Fruit fly (Drosophila melanogaster) Kc167 (cell line): Measurements from ENCODE around the gene CG42784.

ENCODE experiments used
- Myc ChIP-seq: fragments of >200 bp; optimal IDR thresholded peaks from 2 replicates; lab custom pipeline; 2017; ENCODE audit warnings: missing external identifiers
- Sin3A ChIP-seq: fragments of >200 bp; optimal IDR thresholded peaks from 2 replicates; lab custom pipeline; 2018; ENCODE audit warnings: missing external identifiers
- h ChIP-seq: fragments of >200 bp; optimal IDR thresholded peaks from 3 replicates; lab custom pipeline; 2018; ENCODE audit warnings: missing external identifiers
- insv ChIP-seq: fragments of >200 bp; optimal IDR thresholded peaks from 3 replicates; lab custom pipeline; 2018; ENCODE audit warnings: missing external identifiers
- psq ChIP-seq: fragments of >200 bp; optimal IDR thresholded peaks from 2 replicates; lab custom pipeline; 2017; ENCODE audit warnings: missing external identifiers
- ttk ChIP-seq: sonication (Bioruptor generic); optimal IDR thresholded peaks from 2 replicates; lab custom pipeline; 2017; ENCODE audit warnings: missing external identifiers

The CG42784 gene

DNA sequence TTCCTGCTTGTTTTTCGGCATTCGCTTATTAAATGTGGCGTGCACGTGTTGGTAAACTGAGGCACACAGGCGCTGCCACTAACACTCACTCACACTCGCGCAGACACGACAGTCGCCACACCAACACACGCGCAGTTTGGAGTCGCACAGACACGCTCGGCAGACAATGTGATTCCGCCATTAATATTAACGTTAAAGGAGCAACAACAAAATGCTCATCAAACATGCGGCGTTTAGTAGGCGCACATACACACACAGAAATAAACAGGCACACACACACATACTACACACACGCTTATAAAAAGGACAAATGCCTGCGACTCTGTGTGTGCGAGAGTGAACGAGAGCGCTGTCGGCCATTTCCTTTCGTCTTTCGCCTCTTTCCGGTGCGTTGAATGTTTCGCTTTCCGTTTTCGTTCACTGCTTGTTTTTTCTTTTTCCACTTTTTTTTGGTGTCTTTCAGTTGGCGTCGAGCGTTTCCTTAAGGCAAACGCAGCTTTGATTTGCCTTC lies 41.9 kb downstream of the CG42784 start, which contains the start of gene CG42809:
Gene CG42809, plus strand, starts transcription at position 461 of the 511 bp plus-strand sequence.
- TF ChIP-seq Myc (lab: Kevin White, UChicago) (no peak), ttk (lab: Kevin White, UChicago) (no peak), insv (no peak), h (no peak), psq (lab: Kevin White, UChicago) (no peak), Sin3A (lab: Kevin White, UChicago) (no peak)

DNA sequence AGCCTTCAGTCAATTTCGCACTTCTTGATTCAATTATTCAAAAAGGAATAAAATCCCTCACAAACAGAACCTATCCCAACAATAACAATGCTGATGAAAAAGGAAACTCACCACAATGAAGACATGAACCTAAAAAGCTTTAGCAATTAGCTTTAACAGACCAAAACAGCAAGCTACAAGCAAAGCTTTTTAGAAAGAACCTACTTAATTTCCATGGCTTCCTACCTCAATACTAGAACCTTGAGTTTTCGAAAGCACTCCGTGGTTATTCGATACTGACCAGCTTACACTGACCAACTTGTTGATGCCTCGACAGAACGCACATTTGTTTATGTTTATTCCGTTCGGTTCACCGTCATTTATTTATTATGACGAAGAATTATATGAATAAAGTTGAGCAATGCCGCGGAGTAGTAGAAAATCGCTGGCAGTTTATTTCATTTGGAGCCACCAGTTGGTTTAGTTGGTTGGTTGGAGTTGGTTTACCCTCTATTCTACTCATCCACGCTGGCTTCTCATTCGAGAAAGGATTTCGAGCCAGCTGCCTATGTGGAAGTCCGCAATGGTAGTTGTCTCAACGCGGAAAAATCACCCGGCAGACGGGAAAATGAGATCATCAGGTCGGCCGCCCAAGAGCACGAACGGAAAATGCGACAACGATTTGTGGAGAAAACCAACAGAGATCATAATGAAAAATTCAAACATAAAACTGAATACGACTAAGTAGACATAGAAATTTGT lies 43.9 kb downstream of the CG42784 start, which contains the start of gene CG42810:
Gene CG42810, plus strand, starts transcription at position 691 of the 741 bp plus-strand sequence.
- TF ChIP-seq h (no peak), ttk (lab: Kevin White, UChicago) (no peak), Myc (lab: Kevin White, UChicago) (no peak), insv (no peak), psq (lab: Kevin White, UChicago) (no peak), Sin3A (lab: Kevin White, UChicago) (no peak)

DNA sequence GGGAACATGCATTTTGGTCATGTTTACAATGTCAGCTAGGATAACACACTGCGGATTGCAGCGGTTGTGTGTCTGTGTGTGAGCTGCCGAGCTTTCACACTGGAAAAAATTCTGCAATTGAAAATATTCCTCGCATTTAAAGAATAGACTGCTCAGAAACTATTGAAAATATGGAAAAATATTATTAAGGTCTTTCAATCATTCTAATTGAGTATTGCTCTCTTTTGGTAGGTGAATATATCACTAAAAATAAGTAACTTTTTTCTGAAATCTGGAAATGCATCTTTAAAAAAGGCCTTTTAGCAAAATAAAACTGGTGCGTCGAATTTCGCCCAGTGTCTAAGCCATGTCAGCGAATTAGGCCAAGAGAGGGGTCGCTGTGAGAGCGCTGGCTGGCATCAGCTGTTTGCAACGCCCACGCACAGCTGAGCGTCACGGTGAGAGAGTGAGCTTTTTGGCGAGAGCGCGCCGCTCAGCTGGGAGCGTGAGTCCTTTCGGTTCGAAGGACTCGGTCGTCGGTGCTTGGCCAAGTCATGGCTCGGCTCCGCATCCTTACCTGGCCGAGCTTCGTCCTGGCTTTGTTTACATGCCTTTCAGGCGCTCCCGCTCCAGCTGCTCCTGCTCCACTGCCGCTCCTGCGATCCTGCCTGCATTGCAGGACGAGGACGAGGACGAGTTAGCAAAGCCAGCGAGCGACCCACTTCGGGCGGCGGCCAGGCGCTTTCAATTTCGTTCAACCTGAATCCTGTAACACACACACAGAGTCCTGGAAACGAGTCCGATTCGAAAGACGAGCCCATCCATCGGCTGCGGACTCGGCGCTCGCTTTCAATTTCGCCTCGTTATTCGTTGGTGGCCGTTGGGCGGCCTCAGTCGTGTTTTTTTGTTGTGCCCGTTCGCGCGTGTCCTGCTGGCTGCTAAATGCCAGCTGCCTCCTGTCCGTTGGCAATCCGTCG lies 46.0 kb downstream of the CG42784 start, which contains the start of gene CG46308:
Gene CG46308, plus strand, starts transcription at position 864 of the 956 bp plus-strand sequence.
- no peak for TF ChIP-seq ttk (lab: Kevin White, UChicago)
- TF ChIP-seq h, result no peak
- no peak for TF ChIP-seq insv
- no peak for TF ChIP-seq Sin3A (lab: Kevin White, UChicago)
- no peak for TF ChIP-seq Myc (lab: Kevin White, UChicago)
- no peak for TF ChIP-seq psq (lab: Kevin White, UChicago)

DNA sequence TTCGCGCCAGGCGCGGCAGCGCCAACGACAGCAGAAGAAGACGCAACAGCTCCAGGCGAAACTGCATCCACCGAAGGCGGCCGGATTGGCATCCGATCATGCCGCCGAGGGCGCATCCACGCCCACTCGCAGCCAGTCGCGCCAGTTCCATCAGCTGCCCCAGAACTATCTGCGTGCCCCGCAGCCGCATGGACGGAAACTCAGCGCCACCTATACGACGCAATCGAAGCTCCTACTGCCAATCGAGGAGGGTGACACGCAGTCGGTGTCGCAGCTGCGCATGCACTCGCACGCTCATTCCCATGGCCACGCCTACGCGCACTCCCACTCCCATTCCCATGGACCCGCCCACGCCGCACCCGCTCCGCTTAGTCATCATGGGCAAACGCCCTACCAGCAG lies 60.0 kb downstream of the CG42784 start:
- TF ChIP-seq Myc (lab: Kevin White, UChicago) (no peak), Sin3A (lab: Kevin White, UChicago) (no peak), ttk (lab: Kevin White, UChicago) (no peak), psq (lab: Kevin White, UChicago) (no peak), h (no peak), insv (no peak)

DNA sequence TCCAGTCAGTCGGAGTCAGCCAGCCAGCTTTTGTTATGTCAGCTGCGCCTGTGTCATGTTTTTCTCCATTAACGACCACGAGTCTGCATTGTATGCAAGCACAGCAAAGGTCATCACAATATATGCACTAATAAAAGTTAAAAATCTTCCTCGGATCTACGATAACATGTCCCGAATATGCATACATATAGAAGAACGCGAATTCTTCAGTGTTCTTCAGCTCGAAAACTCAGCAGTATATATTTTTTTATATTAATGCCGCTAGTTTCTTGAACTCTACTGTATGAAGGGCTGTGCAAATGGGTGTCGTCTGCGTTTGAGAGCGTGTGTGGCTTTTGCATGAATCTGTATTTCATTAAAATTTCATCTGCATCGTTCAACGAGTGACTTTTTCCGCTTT lies 67.0 kb downstream of the CG42784 start:
- no peak for TF ChIP-seq Myc (lab: Kevin White, UChicago)
- no peak for TF ChIP-seq psq (lab: Kevin White, UChicago)
- no peak for TF ChIP-seq h
- no peak for TF ChIP-seq ttk (lab: Kevin White, UChicago)
- no peak for TF ChIP-seq insv
- TF ChIP-seq Sin3A (lab: Kevin White, UChicago), result no peak

DNA sequence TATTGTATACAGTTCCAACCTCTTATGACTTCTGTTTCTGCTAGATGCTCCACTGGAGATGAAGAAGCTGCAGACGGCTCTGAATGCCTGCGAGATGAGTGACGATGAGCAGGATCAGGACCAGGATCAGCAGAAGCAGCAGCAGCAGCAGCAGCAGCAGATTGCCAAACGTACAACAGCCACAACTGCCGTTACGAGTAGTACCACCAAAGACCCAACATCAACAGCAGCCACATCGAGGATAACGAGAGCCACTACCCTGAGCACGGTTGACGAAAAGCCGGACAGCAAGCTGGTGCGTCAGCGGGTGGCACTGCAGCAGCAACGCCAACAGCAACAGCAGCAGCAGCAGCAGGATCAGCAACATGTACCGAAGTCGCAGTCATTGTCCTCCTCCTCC lies 82.7 kb downstream of the CG42784 start:
- TF ChIP-seq psq (lab: Kevin White, UChicago) (no peak), Myc (lab: Kevin White, UChicago) (no peak), h (no peak), ttk (lab: Kevin White, UChicago) (no peak), insv (no peak), Sin3A (lab: Kevin White, UChicago) (no peak)

DNA sequence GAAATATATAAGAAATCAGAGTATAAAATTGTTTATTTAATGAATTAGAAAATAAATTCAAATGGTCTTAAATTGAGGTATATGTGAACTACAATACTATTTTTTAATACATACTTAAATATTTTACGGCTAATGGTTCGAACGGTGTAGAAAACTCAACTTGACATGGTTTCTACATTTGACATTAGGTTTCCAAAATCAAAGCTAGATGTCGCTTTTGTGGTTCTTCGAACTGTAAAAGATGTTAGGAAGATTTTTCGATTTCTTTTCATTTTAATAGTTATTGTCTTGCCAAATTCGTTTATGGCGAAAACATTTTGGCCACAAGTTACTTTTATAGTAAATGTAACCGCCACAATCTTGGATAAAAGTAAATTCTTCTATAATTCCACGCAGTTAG lies 85.2 kb downstream of the CG42784 start:
- TF ChIP-seq insv, result no peak
- no peak for TF ChIP-seq h
- TF ChIP-seq ttk (lab: Kevin White, UChicago), result no peak
- TF ChIP-seq psq (lab: Kevin White, UChicago), result no peak
- no peak for TF ChIP-seq Sin3A (lab: Kevin White, UChicago)
- no peak for TF ChIP-seq Myc (lab: Kevin White, UChicago)

DNA sequence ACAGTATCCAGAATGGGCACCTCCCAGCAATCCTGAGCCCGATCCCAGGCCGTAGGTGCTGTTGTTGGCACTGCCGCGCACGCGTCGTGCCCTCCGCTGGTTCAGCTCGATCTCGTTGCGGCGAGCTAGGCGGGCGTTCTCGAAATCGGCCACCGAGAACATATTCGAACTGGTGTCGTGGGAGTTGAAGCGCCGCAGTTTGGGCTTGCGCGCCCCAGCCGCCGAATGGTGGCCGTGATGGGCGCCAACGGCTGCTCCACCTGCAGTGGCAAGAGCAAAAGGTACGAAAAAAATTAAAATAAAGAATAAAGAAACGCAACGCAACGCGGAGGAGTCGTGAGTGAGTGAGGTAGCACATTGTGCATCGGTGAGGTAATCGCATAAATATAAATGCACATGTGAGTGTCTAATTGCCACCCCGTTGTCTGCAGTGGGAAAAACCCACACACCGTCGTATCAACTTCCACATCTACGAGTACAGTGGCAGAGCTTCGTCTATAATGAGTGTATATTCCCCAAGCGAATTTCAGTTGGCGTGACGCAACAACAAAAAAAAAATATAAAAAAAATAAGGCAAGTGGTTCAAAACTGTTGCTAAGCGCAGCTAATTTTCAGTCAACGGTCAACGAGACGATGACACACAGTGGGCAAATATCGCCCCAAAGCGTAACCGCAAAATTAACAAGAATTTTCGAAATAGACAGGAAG lies 94.5 kb downstream of the CG42784 start:
- TF ChIP-seq Sin3A (lab: Kevin White, UChicago) (no peak), psq (lab: Kevin White, UChicago) (no peak), insv (no peak), Myc (lab: Kevin White, UChicago) (no peak), h (no peak), ttk (lab: Kevin White, UChicago) (no peak)

DNA sequence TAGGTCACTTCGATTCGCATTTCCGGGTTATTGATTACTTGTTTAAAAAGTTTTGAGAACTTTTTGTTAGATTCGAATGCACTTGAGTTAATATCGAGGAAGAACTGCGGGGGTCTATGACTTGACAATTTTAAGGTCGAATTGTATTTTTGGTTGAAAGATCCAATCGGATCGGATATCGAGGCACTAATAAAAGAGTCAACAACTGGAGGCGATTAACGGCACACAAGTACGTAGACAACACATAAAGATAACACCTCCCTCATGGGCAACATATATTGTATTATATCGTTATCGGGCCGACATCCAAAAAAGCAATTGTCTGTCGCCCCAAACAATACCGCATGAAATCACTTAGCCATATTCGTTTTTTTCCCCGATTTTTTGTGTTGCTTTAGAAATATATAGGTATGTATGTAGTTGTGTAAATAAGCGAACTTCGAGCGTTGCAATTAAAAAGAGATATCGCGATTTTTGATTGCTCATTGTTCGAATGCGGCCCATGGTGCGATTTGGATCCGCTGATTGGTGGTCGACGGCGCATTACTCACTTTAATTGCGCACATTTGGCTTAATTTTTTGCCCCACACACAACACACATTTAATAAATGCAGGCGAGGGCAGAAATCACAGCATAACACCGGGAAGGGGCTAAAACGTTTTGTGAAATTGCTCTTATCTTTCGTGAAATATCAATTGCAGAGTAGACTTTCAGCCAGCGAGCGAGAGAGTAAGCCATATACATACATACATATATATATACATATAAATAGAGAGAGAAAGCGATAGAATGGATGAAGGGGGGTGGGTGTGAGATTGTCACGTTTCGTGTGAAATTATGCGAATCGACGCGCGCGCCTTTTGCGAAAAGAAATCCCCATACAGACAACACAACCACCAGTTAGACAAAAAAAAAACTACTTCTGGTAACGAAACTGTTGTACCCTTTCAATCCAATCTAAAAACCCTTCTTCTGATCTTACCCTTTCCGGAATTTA lies 95.9 kb downstream of the CG42784 start:
- no peak for TF ChIP-seq Sin3A (lab: Kevin White, UChicago)
- TF ChIP-seq psq (lab: Kevin White, UChicago), result no peak
- no peak for TF ChIP-seq h
- no peak for TF ChIP-seq insv
- TF ChIP-seq Myc (lab: Kevin White, UChicago), result no peak
- no peak for TF ChIP-seq ttk (lab: Kevin White, UChicago)
